Fruit fly (Drosophila melanogaster) whole organism, embryonic: ENCODE data around the gene CG31872.

ENCODE experiments used
- Atf-2 ChIP-seq: fragments of 200-800 bp; sonication (Bioruptor generic); optimal IDR thresholded peaks from 2 replicates; lab custom pipeline; 2016; ENCODE audit warnings: missing biosample characterization, missing genetic modification characterization
- Atf6 ChIP-seq: fragments of 200-800 bp; sonication (Bioruptor generic); IDR thresholded peaks from 2 replicates; pipeline ENCODE4 v1.3.6; 2022; ENCODE audit warnings: missing biosample characterization, missing genetic modification characterization
- CG10543 ChIP-seq: fragments of 200-800 bp; sonication (Bioruptor generic); optimal IDR thresholded peaks from 3 replicates; lab custom pipeline; 2017; ENCODE audit warnings: missing biosample characterization, mild to moderate bottlenecking, missing genetic modification characterization, moderate library complexity
- CG12104 ChIP-seq: fragments of 200-800 bp; sonication (Bioruptor generic); optimal IDR thresholded peaks from 3 replicates; lab custom pipeline; 2016; ENCODE audit warnings: missing biosample characterization, missing genetic modification characterization
- CG12219 ChIP-seq: fragments of 200-800 bp; sonication (Bioruptor generic); optimal IDR thresholded peaks from 3 replicates; lab custom pipeline; 2018; ENCODE audit warnings: missing biosample characterization, mild to moderate bottlenecking, missing genetic modification characterization
- CG13287 ChIP-seq: fragments of 200-800 bp; sonication (Bioruptor generic); IDR thresholded peaks from 2 replicates; pipeline ENCODE4 v1.3.6; 2022; ENCODE audit warnings: missing biosample characterization, missing genetic modification characterization; ENCODE audit not compliant: partially characterized antibody
- CG14965 ChIP-seq: fragments of 200-800 bp; sonication (Bioruptor generic); optimal IDR thresholded peaks from 2 replicates; lab custom pipeline; 2016; ENCODE audit warnings: missing biosample characterization, missing genetic modification characterization, borderline replicate concordance
- CG1529 ChIP-seq: fragments of 200-800 bp; sonication (Bioruptor generic); optimal IDR thresholded peaks from 3 replicates; lab custom pipeline; 2018; ENCODE audit warnings: missing biosample characterization, missing genetic modification characterization
- CG16863 ChIP-seq: fragments of 200-800 bp; sonication (Bioruptor generic); optimal IDR thresholded peaks from 3 replicates; lab custom pipeline; 2016; ENCODE audit warnings: missing biosample characterization, missing genetic modification characterization
- CG17328 ChIP-seq: fragments of 200-800 bp; sonication (Bioruptor generic); IDR thresholded peaks from 2 replicates; pipeline ENCODE4 v1.3.6; 2022; ENCODE audit warnings: missing biosample characterization, missing genetic modification characterization
- CG30020 ChIP-seq: fragments of 200-800 bp; optimal IDR thresholded peaks from 2 replicates; lab custom pipeline; 2019; ENCODE audit warnings: missing biosample characterization, mild to moderate bottlenecking, missing genetic modification characterization, moderate library complexity
- CG31224 ChIP-seq: fragments of 200-800 bp; sonication (Bioruptor generic); IDR thresholded peaks from 2 replicates; pipeline ENCODE4 v1.3.6; 2022; ENCODE audit warnings: missing biosample characterization, missing genetic modification characterization
- CG3726 ChIP-seq: fragments of 200-800 bp; sonication (Bioruptor generic); IDR thresholded peaks from 3 replicates; pipeline ENCODE4, ENCODE4 v1.3.6; 2022; ENCODE audit warnings: missing biosample characterization, missing genetic modification characterization
- CG4707 ChIP-seq: fragments of 200-800 bp; sonication (Bioruptor generic); optimal IDR thresholded peaks from 2 replicates; lab custom pipeline; 2018; ENCODE audit warnings: missing biosample characterization, mild to moderate bottlenecking, missing genetic modification characterization, moderate library complexity
- CG4820 ChIP-seq: fragments of 200-800 bp; sonication (Bioruptor generic); optimal IDR thresholded peaks from 3 replicates; lab custom pipeline; 2016; ENCODE audit warnings: missing biosample characterization, missing genetic modification characterization
- CG5180 ChIP-seq: fragments of 200-800 bp; sonication (Bioruptor generic); optimal IDR thresholded peaks from 3 replicates; lab custom pipeline; 2017; ENCODE audit warnings: missing biosample characterization, missing genetic modification characterization, mild to moderate bottlenecking, moderate library complexity, missing genetic modification reagents
- CG6689 ChIP-seq: fragments of 200-800 bp; sonication (Bioruptor generic); IDR thresholded peaks from 2 replicates; pipeline ENCODE4 v1.3.6; 2022; ENCODE audit warnings: missing biosample characterization, missing genetic modification characterization
- CG7786 ChIP-seq: fragments of 200-800 bp; sonication (Bioruptor generic); optimal IDR thresholded peaks from 2 replicates; lab custom pipeline; 2016; ENCODE audit warnings: missing biosample characterization, missing genetic modification characterization
- CG7987 ChIP-seq: fragments of 200-800 bp; sonication (Bioruptor generic); optimal IDR thresholded peaks from 2 replicates; lab custom pipeline; 2018; ENCODE audit warnings: missing biosample characterization, mild to moderate bottlenecking, missing genetic modification characterization, moderate library complexity
- CG8290 ChIP-seq, 3 experiments: fragments of 200-800 bp; sonication (Bioruptor generic); optimal IDR thresholded peaks; 2 replicates each; lab custom pipeline; 2016 to 2019; ENCODE audit warnings: missing biosample characterization in 3 of 3, missing genetic modification characterization in 3 of 3, mild to moderate bottlenecking in 2 of 3, moderate library complexity in 1 of 3
- CTCF ChIP-seq: fragments of 200-800 bp; sonication (Bioruptor generic); optimal IDR thresholded peaks from 2 replicates; lab custom pipeline; 2017; ENCODE audit warnings: missing biosample characterization, mild to moderate bottlenecking, missing genetic modification characterization, moderate library complexity
- Deaf1 ChIP-seq: fragments of 200-800 bp; optimal IDR thresholded peaks from 3 replicates; lab custom pipeline; 2019; ENCODE audit warnings: missing biosample characterization, mild to moderate bottlenecking, missing genetic modification characterization, moderate library complexity
- Ets97D ChIP-seq: fragments of 200-800 bp; sonication (Bioruptor generic); optimal IDR thresholded peaks from 3 replicates; lab custom pipeline; 2016; ENCODE audit warnings: missing biosample characterization, missing genetic modification characterization
- Fer2 ChIP-seq: fragments of 200-800 bp; sonication (Bioruptor generic); optimal IDR thresholded peaks from 2 replicates; lab custom pipeline; 2018; ENCODE audit warnings: missing biosample characterization, mild to moderate bottlenecking, missing genetic modification characterization, moderate library complexity
- Jarid2 ChIP-seq: fragments of 200-800 bp; sonication (Bioruptor generic); optimal IDR thresholded peaks from 3 replicates; lab custom pipeline; 2017; ENCODE audit warnings: mild to moderate bottlenecking, missing biosample characterization, missing genetic modification reagents, missing genetic modification characterization
- NC2β ChIP-seq: fragments of 200-800 bp; sonication (Bioruptor generic); optimal IDR thresholded peaks from 2 replicates; lab custom pipeline; 2016; ENCODE audit warnings: missing biosample characterization, missing genetic modification characterization
- PHDP ChIP-seq: fragments of 200-800 bp; sonication (Bioruptor generic); optimal IDR thresholded peaks from 3 replicates; lab custom pipeline; 2018; ENCODE audit warnings: missing biosample characterization, mild to moderate bottlenecking, missing genetic modification characterization, moderate library complexity
- Ptx1 ChIP-seq: fragments of 200-800 bp; sonication (Bioruptor generic); IDR thresholded peaks from 2 replicates; pipeline ENCODE4 v1.3.6; 2022; ENCODE audit warnings: missing biosample characterization, missing genetic modification characterization
- Rx ChIP-seq: fragments of 200-800 bp; sonication (Bioruptor generic); IDR thresholded peaks from 2 replicates; pipeline ENCODE4 v1.3.6; 2022; ENCODE audit warnings: missing biosample characterization, missing genetic modification characterization
- Scr ChIP-seq: fragments of 200-800 bp; sonication (Bioruptor generic); IDR thresholded peaks from 2 replicates; pipeline ENCODE4 v1.3.6; 2022; ENCODE audit warnings: missing biosample characterization, missing genetic modification characterization; ENCODE audit not compliant: partially characterized antibody
- Side ChIP-seq: fragments of 200-800 bp; sonication (Bioruptor generic); optimal IDR thresholded peaks from 2 replicates; lab custom pipeline; 2016; ENCODE audit warnings: missing biosample characterization, missing genetic modification characterization
- Sin3A ChIP-seq: fragments of >200 bp; optimal IDR thresholded peaks from 2 replicates; lab custom pipeline; 2018
- Trl ChIP-seq, 3 experiments: fragments of >200 bp in 2 of 3; fragments of 200-800 bp in 1 of 3; sonication (Bioruptor generic) in 1 of 3; optimal IDR thresholded peaks; 2 replicates in 1 of 3; 3 replicates in 2 of 3; lab custom pipeline; 2016 to 2017; ENCODE audit warnings: missing biosample characterization in 1 of 3, missing genetic modification characterization in 1 of 3
- YL-1 ChIP-seq: fragments of 200-800 bp; sonication (Bioruptor generic); optimal IDR thresholded peaks from 3 replicates; lab custom pipeline; 2017; ENCODE audit warnings: missing biosample characterization, mild to moderate bottlenecking, missing genetic modification characterization
- chif ChIP-seq, 2 experiments: fragments of 200-800 bp; sonication (Bioruptor generic); optimal IDR thresholded peaks; 3 replicates each; lab custom pipeline; 2016; ENCODE audit warnings: missing biosample characterization in 2 of 2, missing genetic modification characterization in 2 of 2
- corto ChIP-seq: fragments of 200-800 bp; sonication (Bioruptor generic); optimal IDR thresholded peaks from 2 replicates; lab custom pipeline; 2016; ENCODE audit warnings: missing biosample characterization, mild to moderate bottlenecking, missing genetic modification characterization, moderate library complexity
- ftz-f1 ChIP-seq: fragments of 200-800 bp; sonication (Bioruptor generic); optimal IDR thresholded peaks from 2 replicates; lab custom pipeline; 2016; ENCODE audit warnings: missing biosample characterization, missing genetic modification characterization
- h ChIP-seq: fragments of >200 bp; optimal IDR thresholded peaks from 2 replicates; lab custom pipeline; 2017
- kah ChIP-seq: fragments of 200-800 bp; sonication (Bioruptor generic); optimal IDR thresholded peaks from 2 replicates; lab custom pipeline; 2018; ENCODE audit warnings: missing biosample characterization, mild to moderate bottlenecking, missing genetic modification characterization
- lbe ChIP-seq: fragments of 200-800 bp; sonication (Bioruptor generic); optimal IDR thresholded peaks from 2 replicates; lab custom pipeline; 2016; ENCODE audit warnings: missing biosample characterization, mild to moderate bottlenecking, missing genetic modification characterization
- p53 ChIP-seq: fragments of 200-800 bp; sonication (Bioruptor generic); optimal IDR thresholded peaks from 2 replicates; lab custom pipeline; 2016; ENCODE audit warnings: missing biosample characterization, missing genetic modification characterization
- peb ChIP-seq: fragments of 200-800 bp; sonication (Bioruptor generic); IDR thresholded peaks from 2 replicates; pipeline ENCODE4 v1.3.6; 2022; ENCODE audit warnings: missing biosample characterization, missing genetic modification characterization
- pho ChIP-seq: fragments of 200-800 bp; sonication (Bioruptor generic); optimal IDR thresholded peaks from 2 replicates; lab custom pipeline; 2016; ENCODE audit warnings: missing biosample characterization, missing genetic modification characterization
- phol ChIP-seq: fragments of 200-800 bp; sonication (Bioruptor generic); optimal IDR thresholded peaks from 3 replicates; lab custom pipeline; 2018; ENCODE audit warnings: missing biosample characterization, mild to moderate bottlenecking, missing genetic modification characterization, moderate library complexity
- pros ChIP-seq: fragments of 200-800 bp; sonication (Bioruptor generic); optimal IDR thresholded peaks from 3 replicates; lab custom pipeline; 2019; ENCODE audit warnings: missing biosample characterization, mild to moderate bottlenecking, missing genetic modification characterization, moderate library complexity
- ro ChIP-seq: fragments of 200-800 bp; sonication (Bioruptor generic); IDR thresholded peaks from 2 replicates; pipeline ENCODE4 v1.3.6; 2022; ENCODE audit warnings: missing biosample characterization, missing genetic modification characterization
- sima ChIP-seq: fragments of 200-800 bp; sonication (Bioruptor generic); optimal IDR thresholded peaks from 2 replicates; lab custom pipeline; 2016; ENCODE audit warnings: missing biosample characterization, missing genetic modification characterization
- sna ChIP-seq: fragments of 200-800 bp; sonication (Bioruptor generic); IDR thresholded peaks from 2 replicates; pipeline ENCODE4 v1.3.6; 2022; ENCODE audit warnings: missing biosample characterization, missing genetic modification characterization; ENCODE audit not compliant: partially characterized antibody
- sr ChIP-seq: fragments of 200-800 bp; sonication (Bioruptor generic); IDR thresholded peaks from 3 replicates; pipeline ENCODE4 v1.3.6; 2022; ENCODE audit warnings: missing biosample characterization, missing genetic modification characterization
- stwl ChIP-seq: fragments of 200-800 bp; sonication (Bioruptor generic); optimal IDR thresholded peaks from 3 replicates; lab custom pipeline; 2018; ENCODE audit warnings: missing biosample characterization, mild to moderate bottlenecking, missing genetic modification characterization, moderate library complexity
- yki ChIP-seq: fragments of >200 bp; optimal IDR thresholded peaks from 3 replicates; lab custom pipeline; 2018

CG31872 gene

dm6 chr2L:10676933-10677714 is 37.4 kb downstream of the CG31872 start, which contains the start of gene CG17104 (continued):
- TF ChIP-seq Side (GFP tag; lab: Kevin White, UChicago) (no peak), CG5180 (GFP tag; lab: Kevin White, UChicago) (no peak), Rx (no peak), CTCF (GFP tag; lab: Kevin White, UChicago) (no peak), stwl (tag; lab: Kevin White, UChicago) (no peak), CG1529 (GFP tag; lab: Kevin White, UChicago) (no peak), Atf-2 (GFP tag; lab: Kevin White, UChicago) (no peak), pho (GFP tag; lab: Kevin White, UChicago) (no peak), CG8290 (GFP tag; optimal IDR thresholded peaks at IDR 0.05; lab: Kevin White, UChicago) (no peak), CG8290 (tag; optimal IDR thresholded peaks at IDR 0.05; lab: Kevin White, UChicago) (no peak), phol (tag; lab: Kevin White, UChicago) (no peak), Ptx1 (GFP tag; lab: Robert Waterston, UW) (peak; percentile 36; the same call in 1 of the 2 replicates), Scr (GFP tag; lab: Robert Waterston, UW) (no peak), CG13287 (GFP tag; lab: Robert Waterston, UW) (no peak), CG3726 (GFP tag; lab: Robert Waterston, UW) (no peak), CG12104 (GFP tag; lab: Kevin White, UChicago) (no peak), Trl (optimal IDR thresholded peaks at IDR 0.05; lab: Kevin White, UChicago) (no peak), Trl (GFP tag; optimal IDR thresholded peaks at IDR 0.05; lab: Kevin White, UChicago) (peak; percentile 9), kah (no peak), yki (lab: Kevin White, UChicago) (no peak), PHDP (tag; lab: Kevin White, UChicago) (peak; percentile 53), NC2β (GFP tag; lab: Kevin White, UChicago) (no peak), peb (GFP tag; lab: Robert Waterston, UW) (no peak), corto (GFP tag; lab: Kevin White, UChicago) (no peak), Atf6 (GFP tag; lab: Robert Waterston, UW) (no peak), Fer2 (tag; lab: Kevin White, UChicago) (no peak), Ets97D (GFP tag; lab: Kevin White, UChicago) (no peak), CG6689 (GFP tag; lab: Robert Waterston, UW) (no peak), CG4820 (no peak), lbe (GFP tag; lab: Kevin White, UChicago) (no peak), CG12219 (GFP tag; lab: Kevin White, UChicago) (no peak), Deaf1 (tag; lab: Kevin White, UChicago) (no peak), h (lab: Kevin White, UChicago) (no peak), sna (GFP tag; lab: Robert Waterston, UW) (no peak), CG14965 (GFP tag; lab: Kevin White, UChicago) (no peak), CG16863 (GFP tag; lab: Kevin White, UChicago) (no peak), CG4707 (GFP tag; lab: Kevin White, UChicago) (no peak), Sin3A (lab: Kevin White, UChicago) (no peak), sima (no peak), chif (GFP tag; optimal IDR thresholded peaks at IDR 0.05; lab: Kevin White, UChicago) (no peak), Jarid2 (GFP tag; lab: Kevin White, UChicago) (peak; percentile 7), CG17328 (GFP tag; lab: Robert Waterston, UW) (no peak), YL-1 (GFP tag; lab: Kevin White, UChicago) (no peak), CG31224 (GFP tag; lab: Robert Waterston, UW) (no peak), ro (GFP tag; lab: Robert Waterston, UW) (no peak), sr (GFP tag; lab: Robert Waterston, UW) (no peak), CG10543 (no peak), CG7786 (GFP tag; lab: Kevin White, UChicago) (no peak), p53 (GFP tag; lab: Kevin White, UChicago) (no peak), CG7987 (GFP tag; lab: Kevin White, UChicago) (no peak), pros (GFP tag; lab: Kevin White, UChicago) (no peak), CG30020 (no peak), ftz-f1 (GFP tag; lab: Kevin White, UChicago) (no peak)
